Worm (Caenorhabditis elegans) whole organism, L4 larva: Measurements from ENCODE around the gene ttn-1.

Experiments
- fos-1 ChIP-seq: fragments of 150-350 bp; optimal IDR thresholded peaks from 2 replicates; lab custom pipeline; 2014; ENCODE audit warnings: missing biosample characterization, missing genetic modification characterization
- jun-1 ChIP-seq: fragments of 150-350 bp; optimal IDR thresholded peaks from 2 replicates; lab custom pipeline; 2014; ENCODE audit warnings: missing biosample characterization, missing genetic modification reagents, missing genetic modification characterization
- lin-13 ChIP-seq: fragments of 150-350 bp; optimal IDR thresholded peaks from 2 replicates; lab custom pipeline; 2014; ENCODE audit warnings: missing biosample characterization, missing genetic modification reagents, missing genetic modification characterization
- lin-39 ChIP-seq: fragments of 150-350 bp; optimal IDR thresholded peaks from 2 replicates; lab custom pipeline; 2014; ENCODE audit warnings: missing biosample characterization, missing genetic modification reagents, missing genetic modification characterization
- nhr-11 ChIP-seq: fragments of 150-350 bp; optimal IDR thresholded peaks from 2 replicates; lab custom pipeline; 2014; ENCODE audit warnings: missing biosample characterization, missing genetic modification characterization
- nhr-76 ChIP-seq: fragments of 150-350 bp; optimal IDR thresholded peaks from 2 replicates; lab custom pipeline; 2014; ENCODE audit warnings: missing biosample characterization, missing genetic modification characterization
- pqm-1 ChIP-seq: sonication (generic microtip); optimal IDR thresholded peaks from 2 replicates; lab custom pipeline; 2017; ENCODE audit warnings: missing biosample characterization, missing genetic modification characterization
- tra-1 ChIP-seq: fragments of 200-800 bp; sonication (Bioruptor generic); IDR thresholded peaks from 2 replicates; pipeline ENCODE4 v1.3.6; 2022; ENCODE audit warnings: missing genetic modification reagents, missing genetic modification characterization, missing compliant biosample characterization
- unc-39 ChIP-seq: sonication (generic microtip); optimal IDR thresholded peaks from 2 replicates; lab custom pipeline; 2017; ENCODE audit warnings: missing biosample characterization, missing genetic modification characterization

ce11 chrV:6202573-6202972 is at the start of gene ttn-1:
- no peak for TF ChIP-seq unc-39 (tag; lab: Kevin White, UChicago)
- no peak for TF ChIP-seq pqm-1 (tag; lab: Kevin White, UChicago)
- no peak for TF ChIP-seq jun-1 (tag; lab: Kevin White, UChicago)
- TF ChIP-seq nhr-11 (tag; lab: Kevin White, UChicago): no peak
- no peak for TF ChIP-seq fos-1 (tag; lab: Kevin White, UChicago)
- TF ChIP-seq lin-39 (tag; lab: Kevin White, UChicago): no peak
- TF ChIP-seq nhr-76 (tag; lab: Kevin White, UChicago): no peak
- no peak for TF ChIP-seq tra-1 (GFP tag; lab: Robert Waterston, UW)
- no peak for TF ChIP-seq lin-13 (GFP tag; lab: Kevin White, UChicago)
